Worm (Caenorhabditis elegans) whole organism, L4/young adult: Measurements from ENCODE around the gene ZK228.4.

Experiments used
- dao-5 ChIP-seq: sonication (generic microtip); optimal IDR thresholded peaks from 2 replicates; lab custom pipeline; 2016; ENCODE audit warnings: missing genotype, missing genetic modification characterization, moderate library complexity, missing compliant biosample characterization
- him-1 ChIP-seq: sonication (generic microtip); optimal IDR thresholded peaks from 2 replicates; lab custom pipeline; 2016; ENCODE audit warnings: missing genotype, missing genetic modification reagents, missing genetic modification characterization, missing compliant biosample characterization

DNA sequence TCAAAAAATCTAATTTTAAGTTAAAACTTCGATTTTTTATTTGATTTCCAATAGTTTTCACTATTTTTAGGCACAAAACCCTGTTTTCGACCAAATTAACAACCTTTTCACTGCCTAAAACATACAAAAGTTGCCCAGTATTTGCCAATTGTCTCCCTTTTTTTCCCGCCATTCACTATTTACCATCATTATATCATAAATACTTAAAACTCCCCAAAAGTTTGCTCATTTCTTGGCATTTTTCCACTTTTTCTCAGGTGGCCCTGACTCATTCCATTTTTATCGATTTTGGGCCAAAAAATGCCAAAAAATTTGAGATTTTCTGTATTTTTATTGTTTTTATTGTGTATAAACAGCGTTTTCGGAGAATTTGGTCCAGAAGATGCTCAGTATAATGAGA lies 48.5 kb upstream of the ZK228.4 start, which contains the start of gene txt-8:
- TF ChIP-seq him-1 (no peak), dao-5 (no peak)
